Fruit fly (Drosophila melanogaster): Measurements from ENCODE around the gene spo.

spo gene

dm6 chr3L:5633247-5634187 lies 41.1 kb upstream of the spo start:
- TF ChIP-seq Blimp-1 (GFP tag; optimal IDR thresholded peaks at IDR 0.05) = no peak
- TF ChIP-seq spab (GFP tag; optimal IDR thresholded peaks at IDR 0.05) = peak; percentile 31
- no peak for TF ChIP-seq CG11902 (GFP tag; optimal IDR thresholded peaks at IDR 0.05)
- TF ChIP-seq CG6276 (GFP tag; optimal IDR thresholded peaks at IDR 0.05) = no peak
- TF ChIP-seq CG16779 (tag; optimal IDR thresholded peaks at IDR 0.05) = peak; percentile 12
- peak; percentile 61 for TF ChIP-seq cyc (GFP tag; optimal IDR thresholded peaks at IDR 0.05)
- TF ChIP-seq Hr39 (GFP tag; optimal IDR thresholded peaks at IDR 0.05) = no peak
- TF ChIP-seq CG6163 (GFP tag; IDR thresholded peaks at IDR 0.05) = peak; percentile 71
- peak; percentile 48 for TF ChIP-seq Eip78C (GFP tag)
- no peak for TF ChIP-seq Met (GFP tag; optimal IDR thresholded peaks at IDR 0.05)
- no peak for TF ChIP-seq Sox102F (GFP tag; optimal IDR thresholded peaks at IDR 0.05)
- peak; percentile 31 for TF ChIP-seq fd59A (GFP tag; optimal IDR thresholded peaks at IDR 0.05)
- TF ChIP-seq Ets96B (tag; optimal IDR thresholded peaks at IDR 0.05) = peak; percentile 70
- peak; percentile 45 for TF ChIP-seq CG6792 (GFP tag; optimal IDR thresholded peaks at IDR 0.05)
- TF ChIP-seq CG10631 (GFP tag; optimal IDR thresholded peaks at IDR 0.05) = peak; percentile 83
- peak; percentile 32 for TF ChIP-seq vri (GFP tag; optimal IDR thresholded peaks at IDR 0.05)
- TF ChIP-seq pdm3 (GFP tag; optimal IDR thresholded peaks at IDR 0.05) = peak; percentile 17
- peak; percentile 20 for TF ChIP-seq acj6 (GFP tag; optimal IDR thresholded peaks at IDR 0.05)
- TF ChIP-seq Hr38 (GFP tag; optimal IDR thresholded peaks at IDR 0.05) = no peak
- peak; percentile 45; the same call in 1 of the 2 replicates for TF ChIP-seq Gug (GFP tag; IDR thresholded peaks at IDR 0.05)
- no peak for TF ChIP-seq CG11294 (GFP tag; IDR thresholded peaks at IDR 0.05)
- peak; percentile 38 for TF ChIP-seq CG10669 (GFP tag; optimal IDR thresholded peaks at IDR 0.05)
- TF ChIP-seq Hr4 (GFP tag; optimal IDR thresholded peaks at IDR 0.05) = no peak
- TF ChIP-seq topi (GFP tag; optimal IDR thresholded peaks at IDR 0.05) = peak; percentile 49
- TF ChIP-seq net (GFP tag; optimal IDR thresholded peaks at IDR 0.05) = no peak
- TF ChIP-seq CG8319 (GFP tag; optimal IDR thresholded peaks at IDR 0.05) = no peak
- TF ChIP-seq CG32006 (GFP tag; optimal IDR thresholded peaks at IDR 0.05) = no peak
- TF ChIP-seq Sox14 (GFP tag; optimal IDR thresholded peaks at IDR 0.05) = peak; percentile 69
- no peak for TF ChIP-seq eg (GFP tag; IDR thresholded peaks at IDR 0.05)
- no peak for TF ChIP-seq svp (GFP tag)
- peak in 1 of 2 experiments; percentile 49 for TF ChIP-seq salr (GFP tag; optimal IDR thresholded peaks at IDR 0.05)
- no peak for TF ChIP-seq fd85E (GFP tag; optimal IDR thresholded peaks at IDR 0.05)
- peak; percentile 7 for TF ChIP-seq Eip93F (GFP tag; optimal IDR thresholded peaks at IDR 0.05)
- no peak for TF ChIP-seq CG4318 (GFP tag; optimal IDR thresholded peaks at IDR 0.05)
- TF ChIP-seq Smox (GFP tag; optimal IDR thresholded peaks at IDR 0.05) = no peak
- no peak for TF ChIP-seq CG15336 (GFP tag; IDR thresholded peaks at IDR 0.05)
- peak; percentile 36 for TF ChIP-seq CG11762 (GFP tag; optimal IDR thresholded peaks at IDR 0.05; ENCODE audit: insufficient read depth)
- TF ChIP-seq CG3032 (tag; optimal IDR thresholded peaks at IDR 0.05) = peak; percentile 61
- no peak for TF ChIP-seq CG9139 (GFP tag; optimal IDR thresholded peaks at IDR 0.05)
- TF ChIP-seq CG7368 (GFP tag; optimal IDR thresholded peaks at IDR 0.05) = peak; percentile 13
- TF ChIP-seq Lpt (GFP tag; optimal IDR thresholded peaks at IDR 0.05) = no peak
- TF ChIP-seq CG31627 (GFP tag; optimal IDR thresholded peaks at IDR 0.05) = peak; percentile 4
- TF ChIP-seq CG8632 (GFP tag; optimal IDR thresholded peaks at IDR 0.05) = no peak
- peak; percentile 67 for TF ChIP-seq Eip75B (GFP tag; optimal IDR thresholded peaks at IDR 0.05)
- peak in 1 of 2 experiments; percentile 14 for TF ChIP-seq ss (GFP tag; optimal IDR thresholded peaks at IDR 0.05)
- no peak for TF ChIP-seq fkh (GFP tag; optimal IDR thresholded peaks at IDR 0.05)
- no peak for TF ChIP-seq dsx (GFP tag; optimal IDR thresholded peaks at IDR 0.05; ENCODE audit: poor library complexity, severe bottlenecking)
- TF ChIP-seq Ets21C (GFP tag; optimal IDR thresholded peaks at IDR 0.05) = no peak
- TF ChIP-seq CG3919 (GFP tag; optimal IDR thresholded peaks at IDR 0.05) = peak; percentile 80
- TF ChIP-seq Sox15 (GFP tag; optimal IDR thresholded peaks at IDR 0.05) = no peak
